Worm (Caenorhabditis elegans) whole organism, L1 larva: ENCODE data around the gene pxf-1.
A peak's percentile ranks its signal among the peaks of the same experiment; 100 is the strongest.

ENCODE experiments used
- Y116A8C.19 ChIP-seq: sonication (generic microtip); optimal IDR thresholded peaks from 2 replicates; lab custom pipeline; 2016; ENCODE audit warnings: missing compliant biosample characterization, missing genetic modification characterization, borderline replicate concordance
- alr-1 ChIP-seq: fragments of 200-800 bp; sonication (Bioruptor generic); optimal IDR thresholded peaks from 2 replicates; lab custom pipeline; 2018; ENCODE audit warnings: borderline replicate concordance, mild to moderate bottlenecking, missing genetic modification characterization, missing compliant biosample characterization
- aly-2 ChIP-seq: fragments of 150-350 bp; optimal IDR thresholded peaks from 2 replicates; lab custom pipeline; 2014; ENCODE audit warnings: missing biosample characterization, missing genetic modification characterization
- blmp-1 ChIP-seq: fragments of 150-350 bp; optimal IDR thresholded peaks from 2 replicates; lab custom pipeline; 2014; ENCODE audit warnings: missing biosample characterization, missing genetic modification characterization
- ceh-8 ChIP-seq: fragments of 200-800 bp; sonication (Bioruptor generic); optimal IDR thresholded peaks from 2 replicates; lab custom pipeline; 2018; ENCODE audit warnings: mild to moderate bottlenecking, missing genetic modification characterization, moderate library complexity, missing compliant biosample characterization
- ceh-82 ChIP-seq, 3 experiments: fragments of 150-350 bp in 1 of 3; sonication (generic microtip) in 2 of 3; optimal IDR thresholded peaks; 2 replicates each; lab custom pipeline; 2014 to 2017; ENCODE audit warnings: missing biosample characterization in 3 of 3, missing genetic modification characterization in 3 of 3
- dsc-1 ChIP-seq: sonication (generic microtip); optimal IDR thresholded peaks from 2 replicates; lab custom pipeline; 2016; ENCODE audit warnings: mild to moderate bottlenecking, missing genetic modification characterization, missing compliant biosample characterization
- efl-1 ChIP-seq, 4 experiments: fragments of 150-350 bp; optimal IDR thresholded peaks in 3 of 4; peaks in 1 of 4; 1 replicate in 1 of 4; 2 replicates in 3 of 4; lab custom pipeline; 2014; ENCODE audit warnings: missing biosample characterization in 2 of 4, missing genetic modification characterization in 2 of 4, missing genetic modification reagents in 2 of 4
- efl-3 ChIP-seq: fragments of 200-800 bp; sonication (Bioruptor generic); optimal IDR thresholded peaks from 2 replicates; lab custom pipeline; 2018; ENCODE audit warnings: mild to moderate bottlenecking, missing genetic modification characterization, missing compliant biosample characterization
- egl-27 ChIP-seq, 2 experiments: fragments of 150-350 bp in 1 of 2; sonication (generic microtip); optimal IDR thresholded peaks; 3 replicates each; lab custom pipeline; 2017 to 2018; ENCODE audit warnings: missing biosample characterization in 2 of 2, missing genetic modification characterization in 2 of 2, missing genetic modification reagents in 2 of 2
- ets-5 ChIP-seq: fragments of 200-800 bp; sonication (Bioruptor generic); IDR thresholded peaks from 2 replicates; pipeline ENCODE4 v1.3.6; 2022; ENCODE audit warnings: missing genetic modification characterization, missing compliant biosample characterization
- fkh-10 ChIP-seq: sonication (generic microtip); optimal IDR thresholded peaks from 2 replicates; lab custom pipeline; 2017; ENCODE audit warnings: missing biosample characterization, missing genetic modification reagents, missing genetic modification characterization
- fkh-4 ChIP-seq: sonication (generic microtip); optimal IDR thresholded peaks from 2 replicates; lab custom pipeline; 2016; ENCODE audit warnings: missing compliant biosample characterization, missing genetic modification characterization, borderline replicate concordance
- grh-1 ChIP-seq: fragments of 200-800 bp; sonication (Bioruptor generic); IDR thresholded peaks from 2 replicates; pipeline ENCODE4 v1.3.6; 2022; ENCODE audit warnings: missing genetic modification reagents, missing genetic modification characterization, missing compliant biosample characterization
- hlh-17 ChIP-seq: fragments of 200-800 bp; sonication (Bioruptor generic); optimal IDR thresholded peaks from 2 replicates; lab custom pipeline; 2018; ENCODE audit warnings: missing genetic modification characterization, mild to moderate bottlenecking, missing compliant biosample characterization, moderate library complexity, borderline replicate concordance
- hpl-2 ChIP-seq: fragments of 150-350 bp; optimal IDR thresholded peaks from 2 replicates; lab custom pipeline; 2014; ENCODE audit warnings: missing biosample characterization, missing genetic modification reagents, missing genetic modification characterization
- irx-1 ChIP-seq: sonication (generic microtip); optimal IDR thresholded peaks from 2 replicates; lab custom pipeline; 2016; ENCODE audit warnings: missing genetic modification characterization, missing compliant biosample characterization
- isw-1 ChIP-seq: fragments of 200-800 bp; sonication (Bioruptor generic); IDR thresholded peaks from 2 replicates; pipeline ENCODE4 v1.3.6; 2022; ENCODE audit warnings: missing genetic modification characterization, missing compliant biosample characterization
- jun-1 ChIP-seq: fragments of 150-350 bp; optimal IDR thresholded peaks from 2 replicates; lab custom pipeline; 2014; ENCODE audit warnings: missing biosample characterization, missing genetic modification reagents, missing genetic modification characterization
- lin-13 ChIP-seq: fragments of 150-350 bp; optimal IDR thresholded peaks from 2 replicates; lab custom pipeline; 2014; ENCODE audit warnings: missing biosample characterization, missing genetic modification reagents, missing genetic modification characterization
- lin-14 ChIP-seq: fragments of 200-800 bp; sonication (Bioruptor generic); optimal IDR thresholded peaks from 2 replicates; lab custom pipeline; 2018; ENCODE audit warnings: mild to moderate bottlenecking, missing genetic modification characterization, moderate library complexity, missing compliant biosample characterization
- lin-15B ChIP-seq: fragments of 150-350 bp; sonication (generic microtip); optimal IDR thresholded peaks from 3 replicates; lab custom pipeline; 2014; ENCODE audit warnings: missing biosample characterization, missing genetic modification characterization
- lin-35 ChIP-seq, 2 experiments: fragments of 150-350 bp; optimal IDR thresholded peaks; 2 replicates each; lab custom pipeline; 2014; ENCODE audit warnings: missing biosample characterization in 2 of 2, missing genetic modification characterization in 2 of 2, missing genetic modification reagents in 2 of 2
- lin-39 ChIP-seq: fragments of 150-350 bp; optimal IDR thresholded peaks from 2 replicates; lab custom pipeline; 2014; ENCODE audit warnings: missing biosample characterization, missing genetic modification reagents, missing genetic modification characterization
- mdl-1 ChIP-seq, 2 experiments: fragments of 150-350 bp; optimal IDR thresholded peaks; 2 replicates each; lab custom pipeline; 2014 to 2017; ENCODE audit warnings: missing biosample characterization in 2 of 2, missing genetic modification characterization in 2 of 2, inconsistent platforms in 1 of 2
- nhr-11 ChIP-seq: fragments of 150-350 bp; optimal IDR thresholded peaks from 2 replicates; lab custom pipeline; 2014; ENCODE audit warnings: missing biosample characterization, missing genetic modification characterization
- nhr-12 ChIP-seq: sonication (generic microtip); optimal IDR thresholded peaks from 2 replicates; lab custom pipeline; 2017; ENCODE audit warnings: missing biosample characterization, missing genetic modification characterization
- nhr-19 ChIP-seq: fragments of 200-800 bp; sonication (Bioruptor generic); conservative IDR thresholded peaks from 2 replicates; pipeline ENCODE4 v1.3.6; 2022; ENCODE audit warnings: missing genetic modification characterization, missing compliant biosample characterization
- nhr-77 ChIP-seq: fragments of 150-350 bp; optimal IDR thresholded peaks from 2 replicates; lab custom pipeline; 2014; ENCODE audit warnings: missing biosample characterization, missing genetic modification characterization
- nhr-84 ChIP-seq: sonication (generic microtip); optimal IDR thresholded peaks from 2 replicates; lab custom pipeline; 2017; ENCODE audit warnings: missing biosample characterization, missing genetic modification characterization
- pax-3 ChIP-seq: fragments of 200-800 bp; sonication (Bioruptor generic); optimal IDR thresholded peaks from 2 replicates; lab custom pipeline; 2018; ENCODE audit warnings: mild to moderate bottlenecking, missing genetic modification characterization, moderate library complexity, missing compliant biosample characterization
- skn-1 ChIP-seq: fragments of 150-350 bp; optimal IDR thresholded peaks from 2 replicates; lab custom pipeline; 2014; ENCODE audit warnings: missing biosample characterization, missing genetic modification characterization
- snpc-4 ChIP-seq: fragments of 150-350 bp; optimal IDR thresholded peaks from 2 replicates; lab custom pipeline; 2014; ENCODE audit warnings: missing biosample characterization, missing genetic modification characterization
- snu-23 ChIP-seq: sonication (generic microtip); optimal IDR thresholded peaks from 2 replicates; lab custom pipeline; 2016; ENCODE audit warnings: missing genetic modification characterization, missing compliant biosample characterization
- sup-37 ChIP-seq: fragments of 200-800 bp; sonication (Bioruptor generic); optimal IDR thresholded peaks from 2 replicates; lab custom pipeline; 2018; ENCODE audit warnings: mild to moderate bottlenecking, missing genetic modification characterization, missing compliant biosample characterization
- tbx-2 ChIP-seq: sonication (generic microtip); optimal IDR thresholded peaks from 2 replicates; lab custom pipeline; 2016; ENCODE audit warnings: missing genetic modification characterization, missing compliant biosample characterization
- tlp-1 ChIP-seq: fragments of 150-350 bp; optimal IDR thresholded peaks from 2 replicates; lab custom pipeline; 2014; ENCODE audit warnings: missing biosample characterization, missing genetic modification characterization
- unc-86 ChIP-seq: sonication (generic microtip); optimal IDR thresholded peaks from 2 replicates; lab custom pipeline; 2016; ENCODE audit warnings: missing genetic modification characterization, missing compliant biosample characterization
- vab-15 ChIP-seq: sonication (generic microtip); optimal IDR thresholded peaks from 2 replicates; lab custom pipeline; 2017; ENCODE audit warnings: missing genotype, mild to moderate bottlenecking, missing genetic modification characterization, missing compliant biosample characterization
- xbp-1 ChIP-seq: sonication (generic microtip); optimal IDR thresholded peaks from 2 replicates; lab custom pipeline; 2016; ENCODE audit warnings: missing genetic modification characterization, missing compliant biosample characterization
- zag-1 ChIP-seq: fragments of 150-350 bp; optimal IDR thresholded peaks from 2 replicates; lab custom pipeline; 2014; ENCODE audit warnings: missing biosample characterization, missing genetic modification characterization
- ztf-11 ChIP-seq, 2 experiments: sonication (generic microtip); optimal IDR thresholded peaks; 2 replicates each; lab custom pipeline; 2016 to 2017; ENCODE audit warnings: missing genetic modification characterization in 2 of 2, missing biosample characterization in 1 of 2, missing compliant biosample characterization in 1 of 2

Gene pxf-1

ce11 chrIV:10194345-10194744 lies 20.2 kb upstream of the pxf-1 start, which contains the start of gene ptrg-1:
TSS of gene ptrg-1 (minus strand) at chrIV:10194445.
- TF ChIP-seq blmp-1 (tag; lab: Kevin White, UChicago) = no peak
- TF ChIP-seq ceh-82 (tag; optimal IDR thresholded peaks at IDR 0.05; lab: Kevin White, UChicago) = no peak
- no peak for TF ChIP-seq nhr-12 (tag; lab: Kevin White, UChicago)
- no peak for TF ChIP-seq xbp-1 (tag; lab: Kevin White, UChicago)
- no peak for TF ChIP-seq zag-1 (tag; lab: Kevin White, UChicago)
- TF ChIP-seq Y116A8C.19 = no peak
- TF ChIP-seq isw-1 (GFP tag; lab: Robert Waterston, UW) = no peak
- TF ChIP-seq egl-27 (tag; optimal IDR thresholded peaks at IDR 0.05; lab: Kevin White, UChicago) = no peak
- no peak for TF ChIP-seq sup-37
- TF ChIP-seq aly-2 (tag; lab: Kevin White, UChicago) = no peak

- TF ChIP-seq fkh-10 (GFP tag; lab: Kevin White, UChicago) (peak; percentile 79), lin-14 (GFP tag; lab: Kevin White, UChicago) (peak; percentile 20), lin-39 (tag; lab: Kevin White, UChicago) (no peak), ztf-11 (tag; optimal IDR thresholded peaks at IDR 0.05; lab: Kevin White, UChicago) (no peak)
Measured at ce11 chrIV:10191498-10191897, 17.4 kb upstream of the pxf-1 start.

ce11 chrIV:10190586-10190985 lies 16.4 kb upstream of the pxf-1 start:
- TF ChIP-seq efl-1 (optimal IDR thresholded peaks at IDR 0.05; lab: Kevin White, UChicago) = no peak
- peak in 1 of 2 experiments; percentile 69 for TF ChIP-seq efl-1 (GFP tag; optimal IDR thresholded peaks at IDR 0.05 in 1 of 2; lab: Kevin White, UChicago)
- no peak for TF ChIP-seq lin-13 (GFP tag; lab: Kevin White, UChicago)

DNA sequence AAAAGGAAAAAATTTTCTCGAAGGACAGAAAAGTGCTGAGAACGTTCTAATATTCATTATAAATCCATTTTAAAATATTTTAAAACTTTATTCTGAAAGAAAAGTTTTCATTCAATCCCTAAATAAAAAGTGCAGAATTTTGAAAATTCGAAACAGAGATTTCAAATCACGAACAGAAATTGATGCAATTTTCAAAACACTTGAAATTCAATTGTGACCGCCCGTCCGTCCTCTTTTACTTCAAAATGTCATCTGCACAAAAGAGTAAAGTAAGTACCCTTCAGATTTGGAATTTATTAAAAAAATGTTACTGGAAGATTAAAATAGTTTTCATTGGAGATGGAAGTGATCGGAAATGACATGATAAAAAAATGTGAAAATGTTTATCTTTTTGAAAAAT lies 14.4 kb upstream of the pxf-1 start:
- TF ChIP-seq dsc-1 (no peak), fkh-10 (GFP tag; lab: Kevin White, UChicago) (peak; percentile 63)

ce11 chrIV:10180133-10180749 lies 6.1 kb upstream of the pxf-1 start, which contains the start of gene gta-1:
TSS of gene gta-1 (plus strand) at chrIV:10180660.
- TF ChIP-seq isw-1 (GFP tag; lab: Robert Waterston, UW) (no peak), nhr-84 (tag; lab: Kevin White, UChicago) (no peak), tbx-2 (tag; lab: Kevin White, UChicago) (peak; percentile 5), xbp-1 (tag; lab: Kevin White, UChicago) (peak; percentile 7), jun-1 (tag; lab: Kevin White, UChicago) (no peak), mdl-1 (tag; optimal IDR thresholded peaks at IDR 0.05; lab: Kevin White, UChicago) (peak in 1 of 2 experiments; percentile 52), nhr-11 (tag; lab: Kevin White, UChicago) (no peak), fkh-4 (tag; lab: Kevin White, UChicago) (no peak), sup-37 (no peak), hpl-2 (GFP tag; lab: Kevin White, UChicago) (no peak), lin-15B (tag; lab: Kevin White, UChicago) (no peak), alr-1 (tag; lab: Kevin White, UChicago) (no peak), irx-1 (tag; lab: Kevin White, UChicago) (no peak), vab-15 (tag; lab: Kevin White, UChicago) (no peak), skn-1 (no peak), grh-1 (GFP tag; lab: Robert Waterston, UW) (no peak), fkh-10 (GFP tag; lab: Kevin White, UChicago) (no peak), unc-86 (no peak), nhr-77 (tag; lab: Kevin White, UChicago) (no peak), efl-3 (no peak), snpc-4 (tag; lab: Kevin White, UChicago) (no peak), lin-39 (tag; lab: Kevin White, UChicago) (peak; percentile 36), ceh-8 (no peak), snu-23 (peak; percentile 65), lin-14 (GFP tag; lab: Kevin White, UChicago) (peak; percentile 74), hlh-17 (GFP tag; lab: Kevin White, UChicago) (no peak), lin-35 (GFP tag; optimal IDR thresholded peaks at IDR 0.05; lab: Kevin White, UChicago) (peak; percentile 15 to 32), tlp-1 (tag; lab: Kevin White, UChicago) (no peak), ztf-11 (tag; optimal IDR thresholded peaks at IDR 0.05; lab: Kevin White, UChicago) (no peak), zag-1 (tag; lab: Kevin White, UChicago) (no peak), pax-3 (no peak), ets-5 (no peak), nhr-19 (peak; percentile 50), aly-2 (tag; lab: Kevin White, UChicago) (no peak)
